Worm (Caenorhabditis elegans) whole organism, early embryonic: ENCODE measurements around the gene fbxc-48.

ENCODE experiments used
- B0310.2 ChIP-seq: sonication (generic microtip); optimal IDR thresholded peaks from 2 replicates; lab custom pipeline; 2016; ENCODE audit warnings: mild to moderate bottlenecking, missing genetic modification characterization, missing compliant biosample characterization
- F13C5.2 ChIP-seq: sonication (generic microtip); optimal IDR thresholded peaks from 2 replicates; lab custom pipeline; 2017; ENCODE audit warnings: mild to moderate bottlenecking, missing genetic modification characterization, inconsistent platforms, missing compliant biosample characterization
- aly-1 ChIP-seq: sonication (generic microtip); optimal IDR thresholded peaks from 2 replicates; lab custom pipeline; 2016; ENCODE audit warnings: missing genetic modification characterization, missing compliant biosample characterization
- ama-1 ChIP-seq: fragments of 150-350 bp; optimal IDR thresholded peaks from 2 replicates; lab custom pipeline; 2014
- flt-1 ChIP-seq: fragments of 200-800 bp; sonication (Bioruptor generic); IDR thresholded peaks from 2 replicates; pipeline ENCODE4 v1.3.6; 2022; ENCODE audit warnings: missing genetic modification characterization, missing compliant biosample characterization
- hnd-1 ChIP-seq: sonication (generic microtip); optimal IDR thresholded peaks from 2 replicates; lab custom pipeline; 2016; ENCODE audit warnings: missing genetic modification characterization, missing compliant biosample characterization
- pes-1 ChIP-seq: fragments of 200-800 bp; sonication (Bioruptor generic); IDR thresholded peaks from 2 replicates; pipeline ENCODE4 v1.3.6; 2022; ENCODE audit warnings: missing genetic modification reagents, missing genetic modification characterization, missing compliant biosample characterization
- scrt-1 ChIP-seq: fragments of 200-800 bp; sonication (Bioruptor generic); IDR thresholded peaks from 2 replicates; pipeline ENCODE4 v1.3.6; 2022; ENCODE audit warnings: missing genetic modification characterization, missing compliant biosample characterization
- sea-1 ChIP-seq: fragments of 200-800 bp; sonication (Bioruptor generic); conservative IDR thresholded peaks from 2 replicates; pipeline ENCODE4 v1.3.6; 2022; ENCODE audit warnings: missing genetic modification characterization, missing compliant biosample characterization
- tbx-37 ChIP-seq: fragments of 200-800 bp; sonication (Bioruptor generic); conservative IDR thresholded peaks from 2 replicates; pipeline ENCODE4 v1.3.6; 2022; ENCODE audit warnings: missing genetic modification reagents, missing genetic modification characterization, missing compliant biosample characterization

DNA sequence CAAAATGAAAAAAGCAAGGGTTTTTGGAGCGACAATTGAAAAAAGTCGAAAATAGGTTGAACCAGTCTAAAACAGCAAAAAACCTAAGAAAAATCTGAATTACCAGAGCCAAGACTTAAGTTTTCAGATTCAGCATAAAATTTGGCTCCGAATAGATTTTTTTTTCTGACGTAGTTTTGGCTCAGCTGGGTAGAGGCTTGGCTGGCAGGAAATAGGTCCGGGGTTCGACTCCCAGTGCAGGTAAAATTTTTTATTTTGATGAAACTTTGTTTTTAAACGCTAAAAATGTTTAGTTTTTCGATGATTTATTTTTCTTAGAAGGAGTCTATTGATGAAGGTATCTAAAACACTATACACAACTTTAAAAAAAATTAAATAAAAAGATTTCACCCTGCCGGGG is 14.3 kb upstream of the fbxc-48 start:
- TF ChIP-seq sea-1 (no peak), ama-1 (lab: Kevin White, UChicago) (no peak), tbx-37 (GFP tag; lab: Robert Waterston, UW) (no peak), B0310.2 (no peak), scrt-1 (GFP tag; lab: Robert Waterston, UW) (no peak), flt-1 (no peak), aly-1 (tag; lab: Kevin White, UChicago) (no peak), F13C5.2 (no peak), hnd-1 (no peak), pes-1 (no peak)
